Fruit fly (Drosophila melanogaster): ENCODE data around the gene Dhc36C.

dm6 chr2L:17452624-17453023 lies 48.6 kb upstream of the Dhc36C start, which contains the start of gene CG5050:
- TF ChIP-seq Lpt (GFP tag; optimal IDR thresholded peaks at IDR 0.05) = no peak
- no peak for TF ChIP-seq Sox102F (GFP tag; optimal IDR thresholded peaks at IDR 0.05)
- no peak for TF ChIP-seq CG11902 (GFP tag; optimal IDR thresholded peaks at IDR 0.05)
- TF ChIP-seq Hr38 (GFP tag; optimal IDR thresholded peaks at IDR 0.05) = no peak
- no peak for TF ChIP-seq dac (GFP tag; optimal IDR thresholded peaks at IDR 0.05)
- TF ChIP-seq Sox15 (GFP tag; optimal IDR thresholded peaks at IDR 0.05) = no peak
- no peak for TF ChIP-seq fd59A (GFP tag; optimal IDR thresholded peaks at IDR 0.05)
- TF ChIP-seq CG8119 (GFP tag; IDR thresholded peaks at IDR 0.05) = no peak
- TF ChIP-seq Blimp-1 (GFP tag; optimal IDR thresholded peaks at IDR 0.05) = no peak
- TF ChIP-seq cyc (GFP tag; optimal IDR thresholded peaks at IDR 0.05) = no peak
- no peak for TF ChIP-seq CG6163 (GFP tag; IDR thresholded peaks at IDR 0.05)
- TF ChIP-seq fkh (GFP tag; optimal IDR thresholded peaks at IDR 0.05) = no peak
- TF ChIP-seq net (GFP tag; optimal IDR thresholded peaks at IDR 0.05) = no peak

Measured in whole organism, prepupa.